Worm (Caenorhabditis elegans) whole organism, L1 larva: Measurements from ENCODE around the gene C54F6.17.

Experiments
- C04F5.9 ChIP-seq: sonication (generic microtip); optimal IDR thresholded peaks from 2 replicates; lab custom pipeline; 2016; ENCODE audit warnings: missing genetic modification characterization, missing compliant biosample characterization
- C16A3.4 ChIP-seq: fragments of 150-350 bp; optimal IDR thresholded peaks from 2 replicates; lab custom pipeline; 2014; ENCODE audit warnings: missing biosample characterization, missing genetic modification characterization
- C34B4.2 ChIP-seq: sonication (generic microtip); optimal IDR thresholded peaks from 2 replicates; lab custom pipeline; 2017; ENCODE audit warnings: mild to moderate bottlenecking, missing genetic modification characterization, missing compliant biosample characterization
- aha-1 ChIP-seq: fragments of 150-350 bp; optimal IDR thresholded peaks from 2 replicates; lab custom pipeline; 2014; ENCODE audit warnings: missing biosample characterization, missing genetic modification characterization
- alr-1 ChIP-seq: fragments of 200-800 bp; sonication (Bioruptor generic); optimal IDR thresholded peaks from 2 replicates; lab custom pipeline; 2018; ENCODE audit warnings: borderline replicate concordance, mild to moderate bottlenecking, missing genetic modification characterization, missing compliant biosample characterization
- aly-2 ChIP-seq: fragments of 150-350 bp; optimal IDR thresholded peaks from 2 replicates; lab custom pipeline; 2014; ENCODE audit warnings: missing biosample characterization, missing genetic modification characterization
- ceh-8 ChIP-seq: fragments of 200-800 bp; sonication (Bioruptor generic); optimal IDR thresholded peaks from 2 replicates; lab custom pipeline; 2018; ENCODE audit warnings: mild to moderate bottlenecking, missing genetic modification characterization, moderate library complexity, missing compliant biosample characterization
- ceh-88 ChIP-seq: fragments of 200-800 bp; sonication (Bioruptor generic); IDR thresholded peaks from 2 replicates; pipeline ENCODE4 v1.3.6; 2022; ENCODE audit warnings: missing genetic modification characterization, missing compliant biosample characterization
- ceh-90 ChIP-seq: sonication (generic microtip); optimal IDR thresholded peaks from 2 replicates; lab custom pipeline; 2016; ENCODE audit warnings: missing genetic modification characterization, missing compliant biosample characterization
- dpl-1 ChIP-seq, 3 experiments: fragments of 150-350 bp in 2 of 3; sonication (generic microtip) in 1 of 3; optimal IDR thresholded peaks; 2 replicates each; lab custom pipeline; 2014 to 2017; ENCODE audit warnings: missing biosample characterization in 3 of 3, missing genetic modification characterization in 3 of 3, missing genetic modification reagents in 3 of 3
- dsc-1 ChIP-seq: sonication (generic microtip); optimal IDR thresholded peaks from 2 replicates; lab custom pipeline; 2016; ENCODE audit warnings: mild to moderate bottlenecking, missing genetic modification characterization, missing compliant biosample characterization
- efl-1 ChIP-seq, 4 experiments: fragments of 150-350 bp; optimal IDR thresholded peaks in 3 of 4; peaks in 1 of 4; 1 replicate in 1 of 4; 2 replicates in 3 of 4; lab custom pipeline; 2014; ENCODE audit warnings: missing biosample characterization in 2 of 4, missing genetic modification characterization in 2 of 4, missing genetic modification reagents in 2 of 4
- efl-3 ChIP-seq: fragments of 200-800 bp; sonication (Bioruptor generic); optimal IDR thresholded peaks from 2 replicates; lab custom pipeline; 2018; ENCODE audit warnings: mild to moderate bottlenecking, missing genetic modification characterization, missing compliant biosample characterization
- egl-13 ChIP-seq: sonication (generic microtip); optimal IDR thresholded peaks from 2 replicates; lab custom pipeline; 2016; ENCODE audit warnings: missing genotype, missing genetic modification reagents, missing genetic modification characterization, missing compliant biosample characterization
- elt-2 ChIP-seq: sonication (generic microtip); optimal IDR thresholded peaks from 2 replicates; lab custom pipeline; 2016; ENCODE audit warnings: missing genetic modification characterization, mild to moderate bottlenecking, inconsistent platforms, missing compliant biosample characterization, missing genetic modification reagents
- elt-3 ChIP-seq, 6 experiments: fragments of 150-350 bp in 1 of 6; sonication (generic microtip); optimal IDR thresholded peaks; 2 replicates each; lab custom pipeline; 2017 to 2018; ENCODE audit warnings: missing biosample characterization in 6 of 6, missing genetic modification characterization in 6 of 6, inconsistent platforms in 1 of 6
- ets-5 ChIP-seq: fragments of 200-800 bp; sonication (Bioruptor generic); IDR thresholded peaks from 2 replicates; pipeline ENCODE4 v1.3.6; 2022; ENCODE audit warnings: missing genetic modification characterization, missing compliant biosample characterization
- fkh-8 ChIP-seq: sonication (generic microtip); optimal IDR thresholded peaks from 2 replicates; lab custom pipeline; 2016; ENCODE audit warnings: mild to moderate bottlenecking, missing genetic modification characterization, missing compliant biosample characterization
- fos-1 ChIP-seq: fragments of 150-350 bp; optimal IDR thresholded peaks from 2 replicates; lab custom pipeline; 2014; ENCODE audit warnings: missing biosample characterization, missing genetic modification characterization
- grh-1 ChIP-seq: fragments of 200-800 bp; sonication (Bioruptor generic); IDR thresholded peaks from 2 replicates; pipeline ENCODE4 v1.3.6; 2022; ENCODE audit warnings: missing genetic modification reagents, missing genetic modification characterization, missing compliant biosample characterization
- hlh-17 ChIP-seq: fragments of 200-800 bp; sonication (Bioruptor generic); optimal IDR thresholded peaks from 2 replicates; lab custom pipeline; 2018; ENCODE audit warnings: missing genetic modification characterization, mild to moderate bottlenecking, missing compliant biosample characterization, moderate library complexity, borderline replicate concordance
- hlh-4 ChIP-seq: sonication (generic microtip); optimal IDR thresholded peaks from 2 replicates; lab custom pipeline; 2016; ENCODE audit warnings: mild to moderate bottlenecking, missing genetic modification characterization, missing compliant biosample characterization
- hpl-2 ChIP-seq: fragments of 150-350 bp; optimal IDR thresholded peaks from 2 replicates; lab custom pipeline; 2014; ENCODE audit warnings: missing biosample characterization, missing genetic modification reagents, missing genetic modification characterization
- irx-1 ChIP-seq: sonication (generic microtip); optimal IDR thresholded peaks from 2 replicates; lab custom pipeline; 2016; ENCODE audit warnings: missing genetic modification characterization, missing compliant biosample characterization
- isw-1 ChIP-seq: fragments of 200-800 bp; sonication (Bioruptor generic); IDR thresholded peaks from 2 replicates; pipeline ENCODE4 v1.3.6; 2022; ENCODE audit warnings: missing genetic modification characterization, missing compliant biosample characterization
- jun-1 ChIP-seq: fragments of 150-350 bp; optimal IDR thresholded peaks from 2 replicates; lab custom pipeline; 2014; ENCODE audit warnings: missing biosample characterization, missing genetic modification reagents, missing genetic modification characterization
- lin-13 ChIP-seq: fragments of 150-350 bp; optimal IDR thresholded peaks from 2 replicates; lab custom pipeline; 2014; ENCODE audit warnings: missing biosample characterization, missing genetic modification reagents, missing genetic modification characterization
- lin-35 ChIP-seq, 2 experiments: fragments of 150-350 bp; optimal IDR thresholded peaks; 2 replicates each; lab custom pipeline; 2014; ENCODE audit warnings: missing biosample characterization in 2 of 2, missing genetic modification characterization in 2 of 2, missing genetic modification reagents in 2 of 2
- lin-39 ChIP-seq: fragments of 150-350 bp; optimal IDR thresholded peaks from 2 replicates; lab custom pipeline; 2014; ENCODE audit warnings: missing biosample characterization, missing genetic modification reagents, missing genetic modification characterization
- lir-3 ChIP-seq: sonication (generic microtip); optimal IDR thresholded peaks from 2 replicates; lab custom pipeline; 2016; ENCODE audit warnings: mild to moderate bottlenecking, missing genetic modification characterization, moderate library complexity, missing compliant biosample characterization; ENCODE audit not compliant: poor library complexity
- mab-9 ChIP-seq: fragments of 200-800 bp; sonication (Bioruptor generic); IDR thresholded peaks from 2 replicates; pipeline ENCODE4 v1.3.6; 2022; ENCODE audit warnings: missing genetic modification reagents, missing genetic modification characterization, missing compliant biosample characterization
- mep-1 ChIP-seq: fragments of 150-350 bp; optimal IDR thresholded peaks from 2 replicates; lab custom pipeline; 2014; ENCODE audit warnings: missing biosample characterization, missing genetic modification characterization
- nhr-12 ChIP-seq: sonication (generic microtip); optimal IDR thresholded peaks from 2 replicates; lab custom pipeline; 2017; ENCODE audit warnings: missing biosample characterization, missing genetic modification characterization
- nhr-237 ChIP-seq: fragments of 150-350 bp; optimal IDR thresholded peaks from 2 replicates; lab custom pipeline; 2014; ENCODE audit warnings: missing biosample characterization, missing genetic modification characterization
- nhr-28 ChIP-seq: fragments of 150-350 bp; optimal IDR thresholded peaks from 2 replicates; lab custom pipeline; 2014; ENCODE audit warnings: missing biosample characterization, missing genetic modification characterization
- nhr-71 ChIP-seq: sonication (generic microtip); optimal IDR thresholded peaks from 2 replicates; lab custom pipeline; 2016; ENCODE audit warnings: mild to moderate bottlenecking, missing genetic modification characterization, moderate library complexity, missing compliant biosample characterization
- nhr-76 ChIP-seq: sonication (generic microtip); optimal IDR thresholded peaks from 2 replicates; lab custom pipeline; 2017; ENCODE audit warnings: missing biosample characterization, missing genetic modification characterization
- nhr-77 ChIP-seq: fragments of 150-350 bp; optimal IDR thresholded peaks from 2 replicates; lab custom pipeline; 2014; ENCODE audit warnings: missing biosample characterization, missing genetic modification characterization
- nhr-84 ChIP-seq: sonication (generic microtip); optimal IDR thresholded peaks from 2 replicates; lab custom pipeline; 2017; ENCODE audit warnings: missing biosample characterization, missing genetic modification characterization
- nhr-85 ChIP-seq: sonication (generic microtip); peaks from one replicate; lab custom pipeline; 2016; ENCODE audit warnings: missing genetic modification characterization, inconsistent platforms, missing compliant biosample characterization
- nhr-90 ChIP-seq: sonication (generic microtip); optimal IDR thresholded peaks from 2 replicates; lab custom pipeline; 2016; ENCODE audit warnings: mild to moderate bottlenecking, missing genetic modification characterization, missing compliant biosample characterization; ENCODE audit not compliant: poor library complexity
- pag-3 ChIP-seq: sonication (generic microtip); optimal IDR thresholded peaks from 2 replicates; lab custom pipeline; 2017; ENCODE audit warnings: missing genetic modification characterization, mild to moderate bottlenecking, missing compliant biosample characterization, antibody characterized with exemption, borderline replicate concordance; ENCODE audit not compliant: insufficient read depth
- rnt-1 ChIP-seq: sonication (generic microtip); optimal IDR thresholded peaks from 2 replicates; lab custom pipeline; 2016; ENCODE audit warnings: mild to moderate bottlenecking, missing genetic modification characterization, moderate library complexity, missing compliant biosample characterization
- skn-1 ChIP-seq: fragments of 150-350 bp; optimal IDR thresholded peaks from 2 replicates; lab custom pipeline; 2014; ENCODE audit warnings: missing biosample characterization, missing genetic modification characterization
- snpc-4 ChIP-seq: fragments of 150-350 bp; optimal IDR thresholded peaks from 2 replicates; lab custom pipeline; 2014; ENCODE audit warnings: missing biosample characterization, missing genetic modification characterization
- sox-4 ChIP-seq: sonication (generic microtip); optimal IDR thresholded peaks from 2 replicates; lab custom pipeline; 2016; ENCODE audit warnings: missing genetic modification characterization, missing compliant biosample characterization
- tbx-2 ChIP-seq: sonication (generic microtip); optimal IDR thresholded peaks from 2 replicates; lab custom pipeline; 2016; ENCODE audit warnings: missing genetic modification characterization, missing compliant biosample characterization
- tlp-1 ChIP-seq: fragments of 150-350 bp; optimal IDR thresholded peaks from 2 replicates; lab custom pipeline; 2014; ENCODE audit warnings: missing biosample characterization, missing genetic modification characterization
- unc-30 ChIP-seq: sonication (generic microtip); optimal IDR thresholded peaks from 2 replicates; lab custom pipeline; 2017; ENCODE audit warnings: missing biosample characterization, missing genetic modification characterization
- unc-62 ChIP-seq: fragments of 150-350 bp; optimal IDR thresholded peaks from 2 replicates; lab custom pipeline; 2014; ENCODE audit warnings: missing biosample characterization, missing genetic modification reagents, missing genetic modification characterization
- unc-86 ChIP-seq: sonication (generic microtip); optimal IDR thresholded peaks from 2 replicates; lab custom pipeline; 2016; ENCODE audit warnings: missing genetic modification characterization, missing compliant biosample characterization
- vab-15 ChIP-seq: sonication (generic microtip); optimal IDR thresholded peaks from 2 replicates; lab custom pipeline; 2017; ENCODE audit warnings: missing genotype, mild to moderate bottlenecking, missing genetic modification characterization, missing compliant biosample characterization
- xbp-1 ChIP-seq: sonication (generic microtip); optimal IDR thresholded peaks from 2 replicates; lab custom pipeline; 2016; ENCODE audit warnings: missing genetic modification characterization, missing compliant biosample characterization

C54F6.17 gene

DNA sequence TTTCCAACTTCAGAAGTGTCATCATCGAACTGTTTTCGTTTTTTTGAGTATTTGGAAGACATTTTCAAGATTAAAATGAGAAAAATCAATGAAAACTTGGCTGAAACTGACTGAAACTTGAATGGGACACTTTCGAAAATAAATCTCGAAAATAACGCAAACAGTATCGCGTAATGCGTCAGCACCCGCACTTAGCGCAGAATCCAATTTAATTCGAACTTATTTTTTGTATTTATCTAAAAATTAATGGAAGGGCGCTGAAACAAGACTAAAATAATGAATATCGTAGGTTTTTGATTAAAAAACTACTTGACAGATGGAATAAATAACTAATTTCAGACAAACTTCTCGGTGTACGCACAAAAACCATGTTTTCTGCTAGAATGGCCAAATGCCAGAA, 48.3 kb downstream of the C54F6.17 start, which contains the start of the genes snu-66 and ints-9 (continued):
- TF ChIP-seq nhr-76 (no peak), grh-1 (GFP tag; lab: Robert Waterston, UW) (peak; percentile 64), dsc-1 (peak; percentile 68), alr-1 (tag; lab: Kevin White, UChicago) (no peak), aly-2 (no peak), ets-5 (GFP tag; lab: Robert Waterston, UW) (no peak), hlh-17 (GFP tag; lab: Kevin White, UChicago) (no peak), nhr-84 (no peak), ceh-88 (GFP tag; lab: Robert Waterston, UW) (no peak), vab-15 (no peak), lin-35 (GFP tag; optimal IDR thresholded peaks at IDR 0.05; lab: Kevin White, UChicago) (peak; percentile 75 to 85), lin-39 (tag; lab: Kevin White, UChicago) (peak; percentile 48), tlp-1 (tag; lab: Kevin White, UChicago) (no peak), C16A3.4 (tag; lab: Kevin White, UChicago) (peak; percentile 74), unc-62 (GFP tag; lab: Kevin White, UChicago) (no peak), rnt-1 (tag; lab: Kevin White, UChicago) (peak; percentile 79), dpl-1 (GFP tag; optimal IDR thresholded peaks at IDR 0.05; lab: Kevin White, UChicago) (peak; percentile 68 to 79 (median 79)), skn-1 (peak; percentile 54), elt-3 (tag; optimal IDR thresholded peaks at IDR 0.05; lab: Kevin White, UChicago) (peak in 2 of 6 experiments; percentile 23 to 35), nhr-77 (tag; lab: Kevin White, UChicago) (peak; percentile 10), irx-1 (tag; lab: Kevin White, UChicago) (peak; percentile 46), hpl-2 (no peak), xbp-1 (peak; percentile 72), unc-86 (peak; percentile 53), efl-1 (optimal IDR thresholded peaks at IDR 0.05; lab: Kevin White, UChicago) (peak; percentile 67 to 80), efl-1 (GFP tag; optimal IDR thresholded peaks at IDR 0.05 in 1 of 2; lab: Kevin White, UChicago) (peak; percentile 78 to 96), aha-1 (tag; lab: Kevin White, UChicago) (no peak), ceh-90 (tag; lab: Kevin White, UChicago) (no peak), egl-13 (no peak), C34B4.2 (tag; lab: Kevin White, UChicago) (no peak), mep-1 (tag; lab: Kevin White, UChicago) (peak; percentile 87), fos-1 (tag; lab: Kevin White, UChicago) (peak; percentile 34), C04F5.9 (no peak), ceh-8 (peak; percentile 27), nhr-85 (tag; lab: Kevin White, UChicago) (peak; percentile 81), fkh-8 (tag; lab: Kevin White, UChicago) (peak; percentile 33), tbx-2 (tag; lab: Kevin White, UChicago) (peak; percentile 72), unc-30 (no peak), isw-1 (peak; percentile 53), jun-1 (tag; lab: Kevin White, UChicago) (peak; percentile 30), mab-9 (GFP tag; lab: Robert Waterston, UW) (no peak), lir-3 (peak; percentile 18), elt-2 (tag; lab: Kevin White, UChicago) (no peak), nhr-28 (tag; lab: Kevin White, UChicago) (no peak), efl-3 (GFP tag; lab: Kevin White, UChicago) (no peak), nhr-237 (no peak), hlh-4 (tag; lab: Kevin White, UChicago) (no peak), lin-13 (GFP tag; lab: Kevin White, UChicago) (peak; percentile 57), snpc-4 (peak; percentile 41), pag-3 (no peak), nhr-12 (tag; lab: Kevin White, UChicago) (no peak), nhr-90 (peak; percentile 76), sox-4 (no peak), nhr-71 (tag; lab: Kevin White, UChicago) (peak; percentile 84)
